Fruit fly (Drosophila melanogaster) whole organism, adult: ENCODE data around the gene Zwilch.
A peak's percentile ranks its signal among the peaks of the same experiment; 100 is the strongest.

Experiments used
- CG11617 ChIP-seq: fragments of 200-800 bp; sonication (Bioruptor generic); optimal IDR thresholded peaks from 2 replicates; lab custom pipeline; 2017; ENCODE audit warnings: mild to moderate bottlenecking, missing biosample characterization, missing genetic modification reagents, missing genetic modification characterization
- CG12768 ChIP-seq: fragments of 200-800 bp; sonication (Bioruptor generic); optimal IDR thresholded peaks from 2 replicates; lab custom pipeline; 2017; ENCODE audit warnings: missing biosample characterization, missing genetic modification characterization, mild to moderate bottlenecking, moderate library complexity, missing genetic modification reagents
- CG14711 ChIP-seq: fragments of 200-800 bp; sonication (Bioruptor generic); optimal IDR thresholded peaks from 2 replicates; lab custom pipeline; 2018; ENCODE audit warnings: missing biosample characterization, mild to moderate bottlenecking, missing genetic modification characterization, moderate library complexity
- CG1620 ChIP-seq: fragments of 200-800 bp; sonication (Bioruptor generic); optimal IDR thresholded peaks from 2 replicates; lab custom pipeline; 2016; ENCODE audit warnings: missing biosample characterization, missing genetic modification characterization
- CG33017 ChIP-seq: fragments of 200-800 bp; sonication (Bioruptor generic); optimal IDR thresholded peaks from 2 replicates; lab custom pipeline; 2018; ENCODE audit warnings: missing biosample characterization, mild to moderate bottlenecking, missing genetic modification characterization, moderate library complexity
- CG5204 ChIP-seq: fragments of 200-800 bp; sonication (Bioruptor generic); optimal IDR thresholded peaks from 2 replicates; lab custom pipeline; 2016; ENCODE audit warnings: missing biosample characterization, missing genetic modification characterization
- CG7045 ChIP-seq: fragments of 200-800 bp; sonication (Bioruptor generic); optimal IDR thresholded peaks from 2 replicates; lab custom pipeline; 2017; ENCODE audit warnings: missing biosample characterization, mild to moderate bottlenecking, missing genetic modification characterization
- CG7101 ChIP-seq: fragments of 200-800 bp; sonication (Bioruptor generic); optimal IDR thresholded peaks from 2 replicates; lab custom pipeline; 2018; ENCODE audit warnings: missing biosample characterization, mild to moderate bottlenecking, missing genetic modification characterization, moderate library complexity
- Clk ChIP-seq: fragments of 200-800 bp; sonication (Bioruptor generic); optimal IDR thresholded peaks from 2 replicates; lab custom pipeline; 2017; ENCODE audit warnings: missing biosample characterization, missing genetic modification characterization
- Crg-1 ChIP-seq: fragments of 200-800 bp; sonication (Bioruptor generic); optimal IDR thresholded peaks from 2 replicates; lab custom pipeline; 2016; ENCODE audit warnings: missing biosample characterization, missing genetic modification characterization
- Hr96 ChIP-seq: fragments of 200-800 bp; sonication (Bioruptor generic); optimal IDR thresholded peaks from 2 replicates; lab custom pipeline; 2016; ENCODE audit warnings: missing biosample characterization, missing genetic modification characterization
- Mnt ChIP-seq: fragments of 200-800 bp; sonication (Bioruptor generic); optimal IDR thresholded peaks from 2 replicates; lab custom pipeline; 2016; ENCODE audit warnings: missing biosample characterization, mild to moderate bottlenecking, missing genetic modification characterization
- bab1 ChIP-seq: fragments of 200-800 bp; sonication (Bioruptor generic); optimal IDR thresholded peaks from 3 replicates; lab custom pipeline; 2019; ENCODE audit warnings: missing biosample characterization, mild to moderate bottlenecking, missing genetic modification characterization, moderate library complexity
- cic ChIP-seq: fragments of 200-800 bp; sonication (Bioruptor generic); optimal IDR thresholded peaks from 2 replicates; lab custom pipeline; 2017; ENCODE audit warnings: missing biosample characterization, mild to moderate bottlenecking, missing genetic modification characterization, moderate library complexity
- cnc ChIP-seq, 2 experiments: fragments of >200 bp; optimal IDR thresholded peaks; 2 replicates each; lab custom pipeline; 2017
- kay ChIP-seq: fragments of 200-800 bp; sonication (Bioruptor generic); peaks from one replicate; lab custom pipeline; 2016; ENCODE audit warnings: missing biosample characterization, missing genetic modification characterization, borderline replicate concordance
- ovo ChIP-seq: fragments of 200-800 bp; sonication (Bioruptor generic); optimal IDR thresholded peaks from 2 replicates; lab custom pipeline; 2016; ENCODE audit warnings: missing biosample characterization, missing genetic modification characterization
- pad ChIP-seq: fragments of 200-800 bp; sonication (Bioruptor generic); optimal IDR thresholded peaks from 3 replicates; lab custom pipeline; 2017; ENCODE audit warnings: missing biosample characterization, missing genetic modification characterization, mild to moderate bottlenecking, moderate library complexity, missing genetic modification reagents
- tj ChIP-seq: fragments of 200-800 bp; sonication (Bioruptor generic); optimal IDR thresholded peaks from 3 replicates; lab custom pipeline; 2017; ENCODE audit warnings: missing biosample characterization, mild to moderate bottlenecking, missing genetic modification characterization, moderate library complexity
- toe ChIP-seq: fragments of 200-800 bp; sonication (Bioruptor generic); optimal IDR thresholded peaks from 2 replicates; lab custom pipeline; 2016; ENCODE audit warnings: missing biosample characterization, missing genetic modification characterization

Zwilch gene

dm6 chr3R:31220456-31221336, 7.5 kb upstream of the Zwilch start, which contains the start of gene CG12054:
CG12054 (plus strand) TSS chr3R:31220702.
- TF ChIP-seq tj (no peak), Hr96 (GFP tag; lab: Kevin White, UChicago) (peak; percentile 27), CG12768 (no peak), bab1 (GFP tag; lab: Kevin White, UChicago) (peak; percentile 3), ovo (GFP tag; lab: Kevin White, UChicago) (no peak), Mnt (GFP tag; lab: Kevin White, UChicago) (peak; percentile 15), CG1620 (GFP tag; lab: Kevin White, UChicago) (peak; percentile 19), toe (no peak)

- TF ChIP-seq Crg-1 (GFP tag; lab: Kevin White, UChicago): peak; percentile 16
- TF ChIP-seq Hr96 (GFP tag; lab: Kevin White, UChicago): no peak
- TF ChIP-seq pad: peak; percentile 49
- TF ChIP-seq CG11617 (GFP tag; lab: Kevin White, UChicago): no peak
- TF ChIP-seq Clk (GFP tag; lab: Kevin White, UChicago): no peak
- no peak for TF ChIP-seq ovo (GFP tag; lab: Kevin White, UChicago)
- TF ChIP-seq kay (GFP tag; lab: Kevin White, UChicago): no peak
- no peak for TF ChIP-seq toe
- no peak for TF ChIP-seq cnc (optimal IDR thresholded peaks at IDR 0.05; lab: Kevin White, UChicago)
- TF ChIP-seq CG7045 (GFP tag; lab: Kevin White, UChicago): peak; percentile 41
- TF ChIP-seq CG5204 (GFP tag; lab: Kevin White, UChicago): no peak
- TF ChIP-seq CG7101: peak; percentile 60
- TF ChIP-seq CG14711 (tag; lab: Kevin White, UChicago): peak; percentile 9
- peak; percentile 90 for TF ChIP-seq Mnt (GFP tag; lab: Kevin White, UChicago)
- peak; percentile 79 for TF ChIP-seq bab1 (GFP tag; lab: Kevin White, UChicago)
- peak; percentile 69 for TF ChIP-seq cic (GFP tag; lab: Kevin White, UChicago)
- TF ChIP-seq CG33017: peak; percentile 39
- TF ChIP-seq tj: peak; percentile 67
- peak; percentile 67 for TF ChIP-seq CG12768
- peak; percentile 40 for TF ChIP-seq CG1620 (GFP tag; lab: Kevin White, UChicago)
Observed at dm6 chr3R:31218997-31219992, 6.1 kb upstream of the Zwilch start, which contains the start of gene ATPsynC. ATPsynC (minus strand) TSS chr3R:31219630.

DNA sequence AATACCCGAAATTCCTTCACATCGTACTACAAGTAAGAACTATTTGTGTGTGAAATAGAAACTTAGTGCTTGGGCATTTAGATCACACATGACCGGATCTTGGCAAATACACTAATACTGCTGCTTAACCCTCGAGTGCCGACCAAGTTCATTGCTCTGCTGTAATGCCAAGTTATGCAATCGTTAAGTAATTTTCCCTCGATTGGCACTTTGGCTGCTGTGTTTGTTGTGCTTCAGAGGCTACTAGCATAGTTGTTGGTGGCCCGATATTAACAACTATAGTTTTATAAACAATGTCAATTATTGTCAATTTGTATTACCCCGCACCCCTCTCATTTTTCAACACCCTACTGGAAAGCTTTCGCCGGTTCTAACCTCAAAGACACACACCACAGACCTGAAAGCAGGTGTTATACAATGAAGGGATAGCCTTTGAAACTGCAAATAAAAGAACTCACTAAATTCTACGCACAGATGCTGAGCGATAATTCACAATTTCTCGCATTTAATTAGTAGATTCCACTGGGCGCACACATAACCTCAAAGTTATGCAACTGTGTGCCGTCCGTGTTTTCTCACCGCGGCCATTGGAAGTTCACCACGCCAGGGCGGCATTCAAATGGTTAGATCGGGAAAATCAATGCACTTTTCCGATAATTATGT, 5.2 kb upstream of the Zwilch start:
- TF ChIP-seq Crg-1 (GFP tag; lab: Kevin White, UChicago) (peak; percentile 21), ovo (GFP tag; lab: Kevin White, UChicago) (peak; percentile 49), cic (GFP tag; lab: Kevin White, UChicago) (peak; percentile 37), kay (GFP tag; lab: Kevin White, UChicago) (no peak), CG33017 (peak; percentile 37), pad (peak; percentile 34), tj (peak; percentile 35), CG1620 (GFP tag; lab: Kevin White, UChicago) (peak; percentile 7), bab1 (GFP tag; lab: Kevin White, UChicago) (peak; percentile 42), Clk (GFP tag; lab: Kevin White, UChicago) (peak; percentile 15), toe (no peak), cnc (optimal IDR thresholded peaks at IDR 0.05; lab: Kevin White, UChicago) (no peak), Mnt (GFP tag; lab: Kevin White, UChicago) (peak; percentile 71), CG12768 (peak; percentile 56), CG7045 (GFP tag; lab: Kevin White, UChicago) (no peak), CG7101 (peak; percentile 0), CG11617 (GFP tag; lab: Kevin White, UChicago) (peak; percentile 64), CG5204 (GFP tag; lab: Kevin White, UChicago) (no peak), CG14711 (tag; lab: Kevin White, UChicago) (no peak), Hr96 (GFP tag; lab: Kevin White, UChicago) (no peak)

DNA sequence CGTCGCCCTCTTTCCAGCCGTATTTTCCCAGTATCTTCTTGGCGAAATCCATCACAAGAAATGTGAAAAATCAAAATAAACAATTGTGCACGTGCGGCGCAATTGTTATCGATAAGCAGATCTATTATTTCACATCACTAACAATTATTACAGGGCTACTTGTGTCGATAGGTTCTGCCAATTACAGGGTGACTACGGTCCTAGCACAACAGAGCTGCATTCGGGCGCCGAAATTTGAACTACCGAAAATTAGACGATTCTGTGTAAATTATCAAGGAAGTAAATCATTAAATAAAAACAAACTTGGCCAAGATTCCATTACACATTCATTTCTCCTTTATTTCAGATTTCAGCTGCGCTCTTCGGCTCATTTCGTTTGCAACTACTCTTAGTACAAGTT, 2.7 kb upstream of the Zwilch start, which contains the start of gene CG15561:
CG15561 (minus strand) TSS at position 113 of the 400 bp plus-strand sequence.
- TF ChIP-seq tj: peak; percentile 21
- peak; percentile 34 for TF ChIP-seq CG14711 (tag; lab: Kevin White, UChicago)
- no peak for TF ChIP-seq CG7045 (GFP tag; lab: Kevin White, UChicago)
- no peak for TF ChIP-seq ovo (GFP tag; lab: Kevin White, UChicago)
- peak; percentile 39 for TF ChIP-seq pad
- TF ChIP-seq CG12768: no peak
- no peak for TF ChIP-seq toe
- no peak for TF ChIP-seq CG33017
- peak; percentile 100 for TF ChIP-seq Mnt (GFP tag; lab: Kevin White, UChicago)
- TF ChIP-seq Hr96 (GFP tag; lab: Kevin White, UChicago): no peak
- peak; percentile 60 for TF ChIP-seq Crg-1 (GFP tag; lab: Kevin White, UChicago)
- peak; percentile 86 for TF ChIP-seq bab1 (GFP tag; lab: Kevin White, UChicago)
- TF ChIP-seq CG1620 (GFP tag; lab: Kevin White, UChicago): peak; percentile 23
- TF ChIP-seq kay (GFP tag; lab: Kevin White, UChicago): no peak
- TF ChIP-seq CG11617 (GFP tag; lab: Kevin White, UChicago): no peak
- peak; percentile 28 for TF ChIP-seq cic (GFP tag; lab: Kevin White, UChicago)
- TF ChIP-seq CG7101: peak; percentile 46
- no peak for TF ChIP-seq CG5204 (GFP tag; lab: Kevin White, UChicago)
